Fruit fly (Drosophila melanogaster) whole organism, prepupa: ENCODE measurements around the gene CG18788.

Experiments used
- Blimp-1 ChIP-seq: fragments of 200-800 bp; sonication (Bioruptor generic); optimal IDR thresholded peaks from 3 replicates; lab custom pipeline; 2017; ENCODE audit warnings: missing biosample characterization, missing genetic modification characterization, mild to moderate bottlenecking, moderate library complexity, missing genetic modification reagents
- CG10631 ChIP-seq: fragments of 200-800 bp; sonication (Bioruptor generic); optimal IDR thresholded peaks from 2 replicates; lab custom pipeline; 2016; ENCODE audit warnings: missing biosample characterization, missing genetic modification characterization
- CG6163 ChIP-seq: fragments of 200-800 bp; sonication (Bioruptor generic); IDR thresholded peaks from 3 replicates; pipeline ENCODE4 v1.3.6; 2022; ENCODE audit warnings: missing biosample characterization, missing genetic modification characterization
- CG8119 ChIP-seq: fragments of 200-800 bp; sonication (Bioruptor generic); IDR thresholded peaks from 3 replicates; pipeline ENCODE4 v1.3.6; 2022; ENCODE audit warnings: missing biosample characterization, missing genetic modification characterization
- Ets96B ChIP-seq: fragments of 200-800 bp; optimal IDR thresholded peaks from 2 replicates; lab custom pipeline; 2019; ENCODE audit warnings: missing biosample characterization, mild to moderate bottlenecking, missing genetic modification characterization, moderate library complexity
- Gug ChIP-seq: fragments of 200-800 bp; sonication (Bioruptor generic); IDR thresholded peaks from 2 replicates; pipeline ENCODE4 v1.3.6; 2022; ENCODE audit warnings: missing biosample characterization, missing genetic modification characterization
- Sox102F ChIP-seq: fragments of 200-800 bp; sonication (Bioruptor generic); optimal IDR thresholded peaks from 2 replicates; lab custom pipeline; 2016; ENCODE audit warnings: missing biosample characterization, mild to moderate bottlenecking, missing genetic modification characterization
- Sox14 ChIP-seq: fragments of 200-800 bp; sonication (Bioruptor generic); optimal IDR thresholded peaks from 3 replicates; lab custom pipeline; 2016; ENCODE audit warnings: missing biosample characterization, missing genetic modification characterization
- pdm3 ChIP-seq: fragments of 200-800 bp; sonication (Bioruptor generic); optimal IDR thresholded peaks from 3 replicates; lab custom pipeline; 2016; ENCODE audit warnings: missing biosample characterization, missing genetic modification characterization
- svp ChIP-seq: fragments of 200-800 bp; sonication (Bioruptor generic); peaks from one replicate; lab custom pipeline; 2016; ENCODE audit warnings: missing biosample characterization, missing genetic modification characterization

DNA sequence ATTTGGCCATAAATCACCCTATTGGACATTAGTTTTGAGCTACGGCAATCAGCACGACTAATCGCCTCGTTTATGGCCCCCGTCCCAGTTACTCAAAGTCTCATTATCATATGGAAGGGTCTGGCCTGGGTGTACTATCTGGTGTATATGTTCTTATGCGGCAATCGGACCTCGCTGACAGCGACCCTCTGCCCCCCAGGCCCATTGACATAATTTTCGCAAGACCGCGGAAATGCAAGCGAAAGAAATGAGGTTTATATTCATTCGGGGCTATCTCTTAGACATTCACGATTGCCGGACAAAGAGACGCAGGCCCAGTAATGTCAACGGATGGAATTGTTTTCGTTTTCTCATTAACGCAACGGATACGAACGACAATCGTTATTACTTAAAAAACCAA is 5.2 kb upstream of the CG18788 start:
- TF ChIP-seq Sox102F: no peak
- peak; percentile 41 for TF ChIP-seq Sox14 (GFP tag; lab: Kevin White, UChicago)
- TF ChIP-seq CG8119: no peak
- no peak for TF ChIP-seq pdm3 (GFP tag; lab: Kevin White, UChicago)
- TF ChIP-seq Ets96B (tag; lab: Kevin White, UChicago): no peak
- no peak for TF ChIP-seq CG10631
- peak; percentile 99 for TF ChIP-seq svp (GFP tag; lab: Kevin White, UChicago)
- no peak for TF ChIP-seq CG6163 (GFP tag; lab: Robert Waterston, UW)
- no peak for TF ChIP-seq Blimp-1 (GFP tag; lab: Kevin White, UChicago)
- no peak for TF ChIP-seq Gug (GFP tag; lab: Robert Waterston, UW)
